Worm (Caenorhabditis elegans): ENCODE data around the gene F59B1.2.

ce11 chrV:3605325-3605724, 27.8 kb upstream of the F59B1.2 start, which contains the start of gene T22F3.8:
- no peak for TF ChIP-seq B0310.2 (tag; optimal IDR thresholded peaks at IDR 0.05)
- no peak for TF ChIP-seq ama-1 (optimal IDR thresholded peaks at IDR 0.05)
- TF ChIP-seq sea-1 (GFP tag; conservative IDR thresholded peaks at IDR 0.05): no peak
- no peak for TF ChIP-seq pes-1 (GFP tag; IDR thresholded peaks at IDR 0.05)
- no peak for TF ChIP-seq hmg-4 (GFP tag; optimal IDR thresholded peaks at IDR 0.05)
- no peak for TF ChIP-seq flt-1 (GFP tag; IDR thresholded peaks at IDR 0.05)
- no peak for TF ChIP-seq tra-4 (tag; optimal IDR thresholded peaks at IDR 0.05)
- TF ChIP-seq tbx-37 (GFP tag; conservative IDR thresholded peaks at IDR 0.05): no peak
- no peak for TF ChIP-seq hmbx-1 (tag; optimal IDR thresholded peaks at IDR 0.05)
- no peak for TF ChIP-seq ets-7 (tag; optimal IDR thresholded peaks at IDR 0.05)
- no peak for TF ChIP-seq ceh-36 (tag; optimal IDR thresholded peaks at IDR 0.05)
- no peak for TF ChIP-seq F13C5.2 (tag; optimal IDR thresholded peaks at IDR 0.05)
- no peak for TF ChIP-seq scrt-1 (GFP tag; IDR thresholded peaks at IDR 0.05)
- no peak for TF ChIP-seq hnd-1 (tag; optimal IDR thresholded peaks at IDR 0.05)

Measured in whole organism, early embryonic.